Worm (Caenorhabditis elegans) whole organism, early embryonic: ENCODE data around the gene dyf-4.

Experiments
- B0310.2 ChIP-seq: sonication (generic microtip); optimal IDR thresholded peaks from 2 replicates; lab custom pipeline; 2016; ENCODE audit warnings: mild to moderate bottlenecking, missing genetic modification characterization, missing compliant biosample characterization
- aly-1 ChIP-seq: sonication (generic microtip); optimal IDR thresholded peaks from 2 replicates; lab custom pipeline; 2016; ENCODE audit warnings: missing genetic modification characterization, missing compliant biosample characterization
- ama-1 ChIP-seq: fragments of 150-350 bp; optimal IDR thresholded peaks from 2 replicates; lab custom pipeline; 2014
- ceh-36 ChIP-seq: sonication (generic microtip); optimal IDR thresholded peaks from 2 replicates; lab custom pipeline; 2016; ENCODE audit warnings: missing genetic modification characterization, inconsistent platforms, missing compliant biosample characterization
- ets-7 ChIP-seq: sonication (generic microtip); optimal IDR thresholded peaks from 2 replicates; lab custom pipeline; 2016; ENCODE audit warnings: missing genotype, missing genetic modification characterization, missing compliant biosample characterization
- flt-1 ChIP-seq: fragments of 200-800 bp; sonication (Bioruptor generic); IDR thresholded peaks from 2 replicates; pipeline ENCODE4 v1.3.6; 2022; ENCODE audit warnings: missing genetic modification characterization, missing compliant biosample characterization
- hnd-1 ChIP-seq: sonication (generic microtip); optimal IDR thresholded peaks from 2 replicates; lab custom pipeline; 2016; ENCODE audit warnings: missing genetic modification characterization, missing compliant biosample characterization
- pes-1 ChIP-seq: fragments of 200-800 bp; sonication (Bioruptor generic); IDR thresholded peaks from 2 replicates; pipeline ENCODE4 v1.3.6; 2022; ENCODE audit warnings: missing genetic modification reagents, missing genetic modification characterization, missing compliant biosample characterization
- scrt-1 ChIP-seq: fragments of 200-800 bp; sonication (Bioruptor generic); IDR thresholded peaks from 2 replicates; pipeline ENCODE4 v1.3.6; 2022; ENCODE audit warnings: missing genetic modification characterization, missing compliant biosample characterization
- tra-4 ChIP-seq: sonication (generic microtip); optimal IDR thresholded peaks from 2 replicates; lab custom pipeline; 2017; ENCODE audit warnings: missing genetic modification characterization, missing compliant biosample characterization

ce11 chrV:12491070-12491643 is 34.4 kb downstream of the dyf-4 start:
- TF ChIP-seq ama-1 (lab: Kevin White, UChicago) (no peak), hnd-1 (tag; lab: Kevin White, UChicago) (no peak), aly-1 (no peak), flt-1 (GFP tag; lab: Robert Waterston, UW) (no peak), ceh-36 (tag; lab: Kevin White, UChicago) (no peak), tra-4 (tag; lab: Kevin White, UChicago) (no peak), ets-7 (tag; lab: Kevin White, UChicago) (no peak), B0310.2 (tag; lab: Kevin White, UChicago) (no peak), scrt-1 (GFP tag; lab: Robert Waterston, UW) (no peak), pes-1 (GFP tag; lab: Robert Waterston, UW) (no peak)
